Worm (Caenorhabditis elegans) whole organism, L1 larva: ENCODE data around the gene let-716.

ENCODE experiments used
- C04F5.9 ChIP-seq: sonication (generic microtip); optimal IDR thresholded peaks from 2 replicates; lab custom pipeline; 2016; ENCODE audit warnings: missing genetic modification characterization, missing compliant biosample characterization
- fkh-10 ChIP-seq: sonication (generic microtip); optimal IDR thresholded peaks from 2 replicates; lab custom pipeline; 2017; ENCODE audit warnings: missing biosample characterization, missing genetic modification reagents, missing genetic modification characterization
- lin-35 ChIP-seq, 2 experiments: fragments of 150-350 bp; optimal IDR thresholded peaks; 2 replicates each; lab custom pipeline; 2014; ENCODE audit warnings: missing biosample characterization in 2 of 2, missing genetic modification characterization in 2 of 2, missing genetic modification reagents in 2 of 2
- nhr-11 ChIP-seq: fragments of 150-350 bp; optimal IDR thresholded peaks from 2 replicates; lab custom pipeline; 2014; ENCODE audit warnings: missing biosample characterization, missing genetic modification characterization
- nhr-237 ChIP-seq: fragments of 150-350 bp; optimal IDR thresholded peaks from 2 replicates; lab custom pipeline; 2014; ENCODE audit warnings: missing biosample characterization, missing genetic modification characterization
- pax-3 ChIP-seq: fragments of 200-800 bp; sonication (Bioruptor generic); optimal IDR thresholded peaks from 2 replicates; lab custom pipeline; 2018; ENCODE audit warnings: mild to moderate bottlenecking, missing genetic modification characterization, moderate library complexity, missing compliant biosample characterization
- skn-1 ChIP-seq: fragments of 150-350 bp; optimal IDR thresholded peaks from 2 replicates; lab custom pipeline; 2014; ENCODE audit warnings: missing biosample characterization, missing genetic modification characterization
- vab-15 ChIP-seq: sonication (generic microtip); optimal IDR thresholded peaks from 2 replicates; lab custom pipeline; 2017; ENCODE audit warnings: missing genotype, mild to moderate bottlenecking, missing genetic modification characterization, missing compliant biosample characterization

- TF ChIP-seq C04F5.9 (tag; lab: Kevin White, UChicago) = no peak
- TF ChIP-seq skn-1 (tag; lab: Kevin White, UChicago) = no peak
- no peak for TF ChIP-seq nhr-11 (tag; lab: Kevin White, UChicago)
- TF ChIP-seq nhr-237 (tag; lab: Kevin White, UChicago) = no peak
- TF ChIP-seq fkh-10 = no peak
- TF ChIP-seq pax-3 = no peak
- TF ChIP-seq lin-35 (GFP tag; optimal IDR thresholded peaks at IDR 0.05; lab: Kevin White, UChicago) = peak; percentile 28 to 58
- no peak for TF ChIP-seq vab-15 (tag; lab: Kevin White, UChicago)
Measured at ce11 chrIII:6360114-6360513, 23.2 kb upstream of the let-716 start.
